Worm (Caenorhabditis elegans) whole organism, late embryonic: ENCODE data around the gene F23F12.3.

Source experiments
- C38D4.7 ChIP-seq: fragments of 200-800 bp; sonication (Bioruptor generic); optimal IDR thresholded peaks from 2 replicates; lab custom pipeline; 2018; ENCODE audit warnings: mild to moderate bottlenecking, missing genetic modification characterization, moderate library complexity, missing compliant biosample characterization
- F13H6.1 ChIP-seq: sonication (generic microtip); optimal IDR thresholded peaks from 2 replicates; lab custom pipeline; 2016; ENCODE audit warnings: missing genetic modification characterization, missing compliant biosample characterization
- K09A11.1 ChIP-seq: sonication (generic microtip); optimal IDR thresholded peaks from 2 replicates; lab custom pipeline; 2017; ENCODE audit warnings: antibody characterized with exemption, mild to moderate bottlenecking, missing genetic modification characterization, missing compliant biosample characterization; ENCODE audit not compliant: insufficient read depth
- ahr-1 ChIP-seq: sonication (generic microtip); optimal IDR thresholded peaks from 2 replicates; lab custom pipeline; 2016; ENCODE audit warnings: missing genetic modification characterization, missing compliant biosample characterization
- ceh-14 ChIP-seq: sonication (generic microtip); optimal IDR thresholded peaks from 2 replicates; lab custom pipeline; 2016; ENCODE audit warnings: missing genotype, missing genetic modification characterization, missing compliant biosample characterization
- ceh-18 ChIP-seq: sonication (generic microtip); optimal IDR thresholded peaks from 2 replicates; lab custom pipeline; 2016; ENCODE audit warnings: missing genetic modification characterization, missing compliant biosample characterization
- ceh-19 ChIP-seq: fragments of 200-800 bp; sonication (Bioruptor generic); optimal IDR thresholded peaks from 2 replicates; lab custom pipeline; 2018; ENCODE audit warnings: mild to moderate bottlenecking, missing genetic modification characterization, missing compliant biosample characterization
- ceh-30 ChIP-seq: fragments of 150-350 bp; optimal IDR thresholded peaks from 2 replicates; lab custom pipeline; 2014; ENCODE audit warnings: missing biosample characterization, missing genetic modification characterization
- ceh-34 ChIP-seq: sonication (generic microtip); optimal IDR thresholded peaks from 2 replicates; lab custom pipeline; 2016; ENCODE audit warnings: mild to moderate bottlenecking, missing genetic modification characterization, missing compliant biosample characterization
- ceh-45 ChIP-seq: fragments of 200-800 bp; sonication (Bioruptor generic); IDR thresholded peaks from 2 replicates; pipeline ENCODE4 v1.3.6; 2022; ENCODE audit warnings: missing genetic modification reagents, missing genetic modification characterization, missing compliant biosample characterization
- ceh-48 ChIP-seq: sonication (generic microtip); optimal IDR thresholded peaks from 2 replicates; lab custom pipeline; 2016; ENCODE audit warnings: missing genetic modification characterization, inconsistent platforms, missing compliant biosample characterization
- ceh-6 ChIP-seq: fragments of 200-800 bp; sonication (Bioruptor generic); optimal IDR thresholded peaks from 2 replicates; lab custom pipeline; 2018; ENCODE audit warnings: mild to moderate bottlenecking, missing genetic modification characterization, missing compliant biosample characterization
- dmd-4 ChIP-seq: sonication (generic microtip); optimal IDR thresholded peaks from 2 replicates; lab custom pipeline; 2016; ENCODE audit warnings: borderline replicate concordance, missing genetic modification characterization, missing compliant biosample characterization
- elt-2 ChIP-seq: sonication (generic microtip); optimal IDR thresholded peaks from 2 replicates; lab custom pipeline; 2016; ENCODE audit warnings: missing genetic modification reagents, missing genetic modification characterization, missing compliant biosample characterization
- elt-4 ChIP-seq: sonication (generic microtip); optimal IDR thresholded peaks from 2 replicates; lab custom pipeline; 2016; ENCODE audit warnings: missing genetic modification characterization, missing compliant biosample characterization
- eyg-1 ChIP-seq: sonication (generic microtip); optimal IDR thresholded peaks from 2 replicates; lab custom pipeline; 2016; ENCODE audit warnings: missing genotype, missing genetic modification characterization, missing compliant biosample characterization
- fkh-10 ChIP-seq: fragments of 150-350 bp; optimal IDR thresholded peaks from 2 replicates; lab custom pipeline; 2014; ENCODE audit warnings: missing biosample characterization, missing genetic modification reagents, missing genetic modification characterization
- fkh-6 ChIP-seq: sonication (generic microtip); optimal IDR thresholded peaks from 2 replicates; lab custom pipeline; 2016; ENCODE audit warnings: missing genetic modification characterization, missing compliant biosample characterization
- gmeb-2 ChIP-seq: sonication (generic microtip); optimal IDR thresholded peaks from 2 replicates; lab custom pipeline; 2016; ENCODE audit warnings: missing genetic modification characterization, inconsistent platforms, missing compliant biosample characterization
- hlh-13 ChIP-seq: fragments of 200-800 bp; sonication (Bioruptor generic); optimal IDR thresholded peaks from 2 replicates; lab custom pipeline; 2018; ENCODE audit warnings: mild to moderate bottlenecking, missing genetic modification characterization, missing compliant biosample characterization
- hlh-30 ChIP-seq: sonication (generic microtip); optimal IDR thresholded peaks from 2 replicates; lab custom pipeline; 2017; ENCODE audit warnings: antibody characterized with exemption, missing genetic modification characterization, missing compliant biosample characterization; ENCODE audit not compliant: insufficient read depth
- hlh-8 ChIP-seq: sonication (generic microtip); optimal IDR thresholded peaks from 2 replicates; lab custom pipeline; 2016; ENCODE audit warnings: missing genotype, missing genetic modification characterization, missing compliant biosample characterization
- lim-6 ChIP-seq: sonication (generic microtip); optimal IDR thresholded peaks from 2 replicates; lab custom pipeline; 2016; ENCODE audit warnings: missing genetic modification characterization, missing compliant biosample characterization
- lin-11 ChIP-seq: fragments of 200-800 bp; sonication (Bioruptor generic); optimal IDR thresholded peaks from 2 replicates; lab custom pipeline; 2018; ENCODE audit warnings: mild to moderate bottlenecking, missing genetic modification characterization, missing compliant biosample characterization
- madf-2 ChIP-seq: sonication (generic microtip); optimal IDR thresholded peaks from 2 replicates; lab custom pipeline; 2017; ENCODE audit warnings: missing genetic modification characterization, missing compliant biosample characterization
- mec-3 ChIP-seq: sonication (generic microtip); optimal IDR thresholded peaks from 2 replicates; lab custom pipeline; 2016; ENCODE audit warnings: borderline replicate concordance, missing genetic modification characterization, missing compliant biosample characterization
- nfya-1 ChIP-seq: sonication (generic microtip); optimal IDR thresholded peaks from 2 replicates; lab custom pipeline; 2017; ENCODE audit warnings: missing genetic modification characterization, mild to moderate bottlenecking, missing compliant biosample characterization, antibody characterized with exemption, moderate library complexity
- nhr-232 ChIP-seq: sonication (generic microtip); optimal IDR thresholded peaks from 2 replicates; lab custom pipeline; 2016; ENCODE audit warnings: missing genetic modification characterization, missing compliant biosample characterization
- npax-4 ChIP-seq: sonication (generic microtip); optimal IDR thresholded peaks from 2 replicates; lab custom pipeline; 2016; ENCODE audit warnings: missing genetic modification characterization, missing compliant biosample characterization
- odd-2 ChIP-seq: sonication (generic microtip); optimal IDR thresholded peaks from 2 replicates; lab custom pipeline; 2017; ENCODE audit warnings: antibody characterized with exemption, mild to moderate bottlenecking, missing genetic modification characterization, missing compliant biosample characterization
- pag-3 ChIP-seq: sonication (generic microtip); optimal IDR thresholded peaks from 2 replicates; lab custom pipeline; 2016; ENCODE audit warnings: missing compliant biosample characterization, missing genetic modification characterization, borderline replicate concordance
- pat-9 ChIP-seq: fragments of 200-800 bp; sonication (Bioruptor generic); optimal IDR thresholded peaks from 2 replicates; lab custom pipeline; 2018; ENCODE audit warnings: mild to moderate bottlenecking, missing genetic modification characterization, moderate library complexity, missing compliant biosample characterization
- pax-1 ChIP-seq: fragments of 150-350 bp; optimal IDR thresholded peaks from 2 replicates; lab custom pipeline; 2014; ENCODE audit warnings: missing biosample characterization, missing genetic modification characterization
- pha-2 ChIP-seq: sonication (generic microtip); optimal IDR thresholded peaks from 2 replicates; lab custom pipeline; 2017; ENCODE audit warnings: mild to moderate bottlenecking, missing genetic modification characterization, missing compliant biosample characterization
- pha-4 ChIP-seq: fragments of 150-350 bp; optimal IDR thresholded peaks from 2 replicates; lab custom pipeline; 2018; ENCODE audit warnings: missing biosample characterization, missing genetic modification reagents, missing genetic modification characterization
- pqm-1 ChIP-seq: sonication (generic microtip); optimal IDR thresholded peaks from 2 replicates; lab custom pipeline; 2016; ENCODE audit warnings: missing genetic modification characterization, missing compliant biosample characterization
- pros-1 ChIP-seq: fragments of 150-350 bp; optimal IDR thresholded peaks from 2 replicates; lab custom pipeline; 2014; ENCODE audit warnings: missing biosample characterization, missing genetic modification reagents, missing genetic modification characterization
- rnt-1 ChIP-seq: sonication (generic microtip); optimal IDR thresholded peaks from 2 replicates; lab custom pipeline; 2016; ENCODE audit warnings: missing genetic modification characterization, missing compliant biosample characterization
- sdc-2 ChIP-seq: sonication (generic microtip); optimal IDR thresholded peaks from 2 replicates; lab custom pipeline; 2016; ENCODE audit warnings: missing genotype, missing genetic modification characterization, missing compliant biosample characterization
- sox-2 ChIP-seq: fragments of 200-800 bp; sonication (Bioruptor generic); IDR thresholded peaks from 2 replicates; pipeline ENCODE4 v1.3.6; 2022; ENCODE audit warnings: missing genetic modification reagents, missing genetic modification characterization, missing compliant biosample characterization
- tbx-2 ChIP-seq: sonication (generic microtip); optimal IDR thresholded peaks from 2 replicates; lab custom pipeline; 2016; ENCODE audit warnings: missing genetic modification characterization, missing compliant biosample characterization
- tbx-7 ChIP-seq: sonication (generic microtip); optimal IDR thresholded peaks from 2 replicates; lab custom pipeline; 2016; ENCODE audit warnings: missing genotype, missing genetic modification characterization, missing compliant biosample characterization
- unc-3 ChIP-seq, 2 experiments: fragments of 200-800 bp in 1 of 2; sonication (Bioruptor generic) in 1 of 2; sonication (generic microtip) in 1 of 2; conservative IDR thresholded peaks in 1 of 2; optimal IDR thresholded peaks in 1 of 2; 2 replicates each; pipeline versions ENCODE4 v1.3.6 to Lab custom; 2016 to 2022; ENCODE audit warnings: missing compliant biosample characterization in 2 of 2, missing genetic modification characterization in 2 of 2, missing genetic modification reagents in 1 of 2
- unc-55 ChIP-seq: sonication (generic microtip); optimal IDR thresholded peaks from 2 replicates; lab custom pipeline; 2017; ENCODE audit warnings: missing biosample characterization, missing genetic modification reagents, missing genetic modification characterization

Gene F23F12.3

DNA sequence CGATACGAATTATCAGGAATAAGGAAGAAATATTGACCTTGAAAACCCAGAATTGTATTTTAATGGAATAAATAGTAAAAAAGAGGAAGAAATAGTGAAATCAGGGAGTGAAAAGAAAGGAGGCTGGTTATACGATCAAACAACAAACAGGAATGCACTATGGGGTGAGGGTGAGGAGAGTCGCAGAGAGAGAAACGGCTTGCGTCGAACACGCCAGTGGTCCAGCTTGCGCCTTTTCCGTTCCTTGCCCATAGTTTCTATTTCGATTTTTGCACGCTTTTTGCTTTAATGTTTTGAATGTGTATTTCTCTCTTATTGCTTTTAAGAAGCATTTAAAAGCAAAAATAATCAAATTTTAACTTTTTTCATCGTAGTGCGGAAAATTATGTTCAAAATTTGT, 46.6 kb upstream of the F23F12.3 start (continued):
- peak; percentile 17 for TF ChIP-seq pha-2 (tag; lab: Kevin White, UChicago)
- TF ChIP-seq pqm-1: peak; percentile 32
- peak; percentile 5 for TF ChIP-seq lin-11
- TF ChIP-seq hlh-8: peak; percentile 11
- TF ChIP-seq hlh-13 (GFP tag; lab: Kevin White, UChicago): peak; percentile 51
- peak; percentile 80 for TF ChIP-seq elt-2
- TF ChIP-seq sox-2: 0 out of 2 replicates have a peak, but pooled peaks have one; percentile 23
- TF ChIP-seq pax-1 (tag; lab: Kevin White, UChicago): no peak
- peak; percentile 32 for TF ChIP-seq C38D4.7 (GFP tag; lab: Kevin White, UChicago)
- TF ChIP-seq ceh-18 (tag; lab: Kevin White, UChicago): peak; percentile 64
- TF ChIP-seq nhr-232 (tag; lab: Kevin White, UChicago): peak; percentile 28
- peak; percentile 56 for TF ChIP-seq fkh-6 (tag; lab: Kevin White, UChicago)
- TF ChIP-seq pha-4 (tag; lab: Kevin White, UChicago): no peak
- TF ChIP-seq tbx-7: no peak
- no peak for TF ChIP-seq elt-4
- TF ChIP-seq pros-1: peak; percentile 14
- peak; percentile 68 for TF ChIP-seq ceh-14 (tag; lab: Kevin White, UChicago)
- peak; percentile 78 for TF ChIP-seq tbx-2
- no peak for TF ChIP-seq odd-2
- no peak for TF ChIP-seq ahr-1 (tag; lab: Kevin White, UChicago)
- no peak for TF ChIP-seq mec-3 (tag; lab: Kevin White, UChicago)
- no peak for TF ChIP-seq pag-3
- peak; percentile 83 for TF ChIP-seq nfya-1
- TF ChIP-seq rnt-1 (tag; lab: Kevin White, UChicago): peak; percentile 41
- TF ChIP-seq ceh-34: peak; percentile 87
- TF ChIP-seq ceh-48 (tag; lab: Kevin White, UChicago): peak; percentile 8
- no peak for TF ChIP-seq unc-55 (GFP tag; lab: Kevin White, UChicago)
- TF ChIP-seq dmd-4: no peak
- TF ChIP-seq fkh-10: no peak
- no peak for TF ChIP-seq ceh-45 (GFP tag; lab: Robert Waterston, UW)
- TF ChIP-seq ceh-30 (tag; lab: Kevin White, UChicago): peak; percentile 37
- TF ChIP-seq lim-6: peak; percentile 26
- TF ChIP-seq npax-4 (tag; lab: Kevin White, UChicago): no peak
- no peak for TF ChIP-seq ceh-6
- no peak for TF ChIP-seq eyg-1
- TF ChIP-seq madf-2 (tag; lab: Kevin White, UChicago): peak; percentile 41
- TF ChIP-seq sdc-2: peak; percentile 55
- TF ChIP-seq pat-9 (tag; lab: Kevin White, UChicago): peak; percentile 62
- peak; percentile 77 for TF ChIP-seq ceh-19 (GFP tag; lab: Kevin White, UChicago)
- TF ChIP-seq, all 69 proteins: peak for 44

DNA sequence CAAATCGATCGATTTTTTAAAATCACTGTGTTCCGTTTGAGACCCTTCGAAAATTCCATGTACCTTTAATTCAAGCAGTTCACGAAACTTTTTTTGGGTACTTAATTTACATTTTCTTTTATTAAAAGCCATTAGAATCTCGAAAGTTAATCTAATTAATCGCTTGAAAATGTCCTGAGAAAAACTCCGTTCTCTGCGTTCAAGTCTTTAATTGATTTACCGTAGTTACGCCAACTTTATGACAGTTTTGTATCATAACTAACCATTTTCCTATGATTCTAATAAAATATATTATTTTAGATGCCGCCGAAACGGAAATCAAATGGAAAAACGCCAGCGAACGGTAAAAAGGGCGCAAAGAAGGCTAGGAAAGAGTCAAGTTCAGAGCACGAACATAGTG, 46.1 kb upstream of the F23F12.3 start, which contains the start of gene jhdm-1:
Gene jhdm-1, plus strand, starts transcription at position 301 of the 400 bp plus-strand sequence.
- no peak for TF ChIP-seq hlh-30
- TF ChIP-seq gmeb-2: no peak
- no peak for TF ChIP-seq F13H6.1 (tag; lab: Kevin White, UChicago)
- no peak for TF ChIP-seq unc-3 (GFP tag; conservative IDR thresholded peaks at IDR 0.05; lab: Robert Waterston, UW)
- no peak for TF ChIP-seq unc-3 (tag; optimal IDR thresholded peaks at IDR 0.05; lab: Kevin White, UChicago)
- no peak for TF ChIP-seq K09A11.1
- TF ChIP-seq pag-3: no peak
- no peak for TF ChIP-seq hlh-13 (GFP tag; lab: Kevin White, UChicago)
